Worm (Caenorhabditis elegans) whole organism, mixed stage, embryonic: ENCODE measurements around the gene C46C11.4.
A peak's percentile ranks its signal among the peaks of the same experiment; 100 is the strongest.

ENCODE experiments used
- M03D4.4 ChIP-seq: sonication (generic microtip); optimal IDR thresholded peaks from 2 replicates; lab custom pipeline; 2017; ENCODE audit warnings: mild to moderate bottlenecking, missing genetic modification characterization, missing compliant biosample characterization
- bed-3 ChIP-seq: fragments of 200-800 bp; sonication (Bioruptor generic); optimal IDR thresholded peaks from 3 replicates; lab custom pipeline; 2018; ENCODE audit warnings: mild to moderate bottlenecking, missing genetic modification characterization, moderate library complexity, missing compliant biosample characterization
- blmp-1 ChIP-seq: fragments of 150-350 bp; optimal IDR thresholded peaks from 2 replicates; lab custom pipeline; 2014; ENCODE audit warnings: missing biosample characterization, missing genetic modification characterization
- ceh-39 ChIP-seq: fragments of 150-350 bp; optimal IDR thresholded peaks from 2 replicates; lab custom pipeline; 2014; ENCODE audit warnings: missing biosample characterization, missing genetic modification characterization
- ceh-43 ChIP-seq: fragments of 200-800 bp; sonication (Bioruptor generic); optimal IDR thresholded peaks from 2 replicates; lab custom pipeline; 2018; ENCODE audit warnings: mild to moderate bottlenecking, missing genetic modification characterization, moderate library complexity, missing compliant biosample characterization
- ceh-83 ChIP-seq: fragments of 200-800 bp; sonication (Bioruptor generic); optimal IDR thresholded peaks from 2 replicates; lab custom pipeline; 2018; ENCODE audit warnings: mild to moderate bottlenecking, missing genetic modification characterization, missing compliant biosample characterization
- cnd-1 ChIP-seq: fragments of 200-800 bp; sonication (Bioruptor generic); optimal IDR thresholded peaks from 2 replicates; lab custom pipeline; 2018; ENCODE audit warnings: mild to moderate bottlenecking, missing genetic modification characterization, missing compliant biosample characterization
- drap-1 ChIP-seq: fragments of 200-800 bp; sonication (Bioruptor generic); optimal IDR thresholded peaks from 3 replicates; lab custom pipeline; 2018; ENCODE audit warnings: mild to moderate bottlenecking, missing genetic modification characterization, missing compliant biosample characterization
- elt-1 ChIP-seq: sonication (generic microtip); optimal IDR thresholded peaks from 2 replicates; lab custom pipeline; 2017; ENCODE audit warnings: missing genetic modification characterization, mild to moderate bottlenecking, missing compliant biosample characterization, antibody characterized with exemption, moderate library complexity, borderline replicate concordance; ENCODE audit not compliant: insufficient read depth
- elt-3 ChIP-seq: fragments of 150-350 bp; optimal IDR thresholded peaks from 2 replicates; lab custom pipeline; 2014; ENCODE audit warnings: missing biosample characterization, missing genetic modification characterization
- flh-1 ChIP-seq: fragments of 200-800 bp; sonication (Bioruptor generic); optimal IDR thresholded peaks from 2 replicates; lab custom pipeline; 2018; ENCODE audit warnings: mild to moderate bottlenecking, missing genetic modification characterization, moderate library complexity, missing compliant biosample characterization
- ham-2 ChIP-seq: fragments of 200-800 bp; sonication (Bioruptor generic); optimal IDR thresholded peaks from 2 replicates; lab custom pipeline; 2018; ENCODE audit warnings: mild to moderate bottlenecking, missing genetic modification characterization, missing compliant biosample characterization
- lin-13 ChIP-seq: fragments of 150-350 bp; optimal IDR thresholded peaks from 2 replicates; lab custom pipeline; 2014; ENCODE audit warnings: missing biosample characterization, missing genetic modification characterization
- lin-32 ChIP-seq: fragments of 200-800 bp; sonication (Bioruptor generic); optimal IDR thresholded peaks from 2 replicates; lab custom pipeline; 2018; ENCODE audit warnings: mild to moderate bottlenecking, missing genetic modification characterization, missing compliant biosample characterization
- lsy-2 ChIP-seq: fragments of 150-350 bp; optimal IDR thresholded peaks from 2 replicates; lab custom pipeline; 2014; ENCODE audit warnings: missing biosample characterization, missing genetic modification characterization
- mab-5 ChIP-seq: fragments of 150-350 bp; optimal IDR thresholded peaks from 2 replicates; lab custom pipeline; 2014; ENCODE audit warnings: missing biosample characterization, missing genetic modification characterization
- mep-1 ChIP-seq: fragments of 150-350 bp; optimal IDR thresholded peaks from 2 replicates; lab custom pipeline; 2017; ENCODE audit warnings: missing biosample characterization, missing genetic modification reagents, missing genetic modification characterization, inconsistent platforms
- mls-2 ChIP-seq: sonication (generic microtip); optimal IDR thresholded peaks from 2 replicates; lab custom pipeline; 2016; ENCODE audit warnings: mild to moderate bottlenecking, missing genetic modification characterization, moderate library complexity, missing compliant biosample characterization
- nhr-12 ChIP-seq: fragments of 150-350 bp; optimal IDR thresholded peaks from 2 replicates; lab custom pipeline; 2014; ENCODE audit warnings: missing biosample characterization, missing genetic modification characterization
- nhr-2 ChIP-seq: fragments of 150-350 bp; optimal IDR thresholded peaks from 2 replicates; lab custom pipeline; 2014; ENCODE audit warnings: missing biosample characterization, missing genetic modification characterization
- nhr-237 ChIP-seq: fragments of 150-350 bp; optimal IDR thresholded peaks from 2 replicates; lab custom pipeline; 2014; ENCODE audit warnings: missing biosample characterization, missing genetic modification characterization
- nhr-28 ChIP-seq: fragments of 150-350 bp; optimal IDR thresholded peaks from 2 replicates; lab custom pipeline; 2014; ENCODE audit warnings: missing biosample characterization, missing genetic modification characterization
- nhr-76 ChIP-seq: sonication (generic microtip); optimal IDR thresholded peaks from 2 replicates; lab custom pipeline; 2017; ENCODE audit warnings: missing biosample characterization, missing genetic modification characterization
- pha-4 ChIP-seq: fragments of 150-350 bp; optimal IDR thresholded peaks from 2 replicates; lab custom pipeline; 2018; ENCODE audit warnings: missing biosample characterization, missing genetic modification reagents, missing genetic modification characterization
- sem-2 ChIP-seq: fragments of 200-800 bp; sonication (Bioruptor generic); optimal IDR thresholded peaks from 2 replicates; lab custom pipeline; 2018; ENCODE audit warnings: mild to moderate bottlenecking, missing genetic modification characterization, missing compliant biosample characterization
- snpc-4 ChIP-seq: fragments of 150-350 bp; optimal IDR thresholded peaks from 2 replicates; lab custom pipeline; 2014; ENCODE audit warnings: missing biosample characterization, missing genetic modification characterization
- tbx-8 ChIP-seq: fragments of 200-800 bp; sonication (Bioruptor generic); optimal IDR thresholded peaks from 2 replicates; lab custom pipeline; 2018; ENCODE audit warnings: mild to moderate bottlenecking, missing genetic modification characterization, moderate library complexity, missing compliant biosample characterization
- unc-120 ChIP-seq: sonication (generic microtip); optimal IDR thresholded peaks from 2 replicates; lab custom pipeline; 2017; ENCODE audit warnings: missing genetic modification characterization, missing compliant biosample characterization; ENCODE audit not compliant: poor library complexity, severe bottlenecking
- unc-39 ChIP-seq: fragments of 150-350 bp; optimal IDR thresholded peaks from 2 replicates; lab custom pipeline; 2014; ENCODE audit warnings: missing biosample characterization, missing genetic modification characterization
- unc-62 ChIP-seq: fragments of 150-350 bp; optimal IDR thresholded peaks from 2 replicates; lab custom pipeline; 2014; ENCODE audit warnings: missing biosample characterization, missing genetic modification reagents, missing genetic modification characterization
- zip-8 ChIP-seq: fragments of 150-350 bp; optimal IDR thresholded peaks from 2 replicates; lab custom pipeline; 2014; ENCODE audit warnings: missing biosample characterization, missing genetic modification characterization
- ztf-11 ChIP-seq: fragments of 150-350 bp; optimal IDR thresholded peaks from 2 replicates; lab custom pipeline; 2014; ENCODE audit warnings: missing biosample characterization, missing genetic modification characterization

Gene C46C11.4

ce11 chrX:4662964-4663684, 16.1 kb upstream of the C46C11.4 start:
- TF ChIP-seq ham-2 (GFP tag; lab: Kevin White, UChicago) (no peak), elt-3 (tag; lab: Kevin White, UChicago) (peak; percentile 14)

- TF ChIP-seq nhr-2 (tag; lab: Kevin White, UChicago) (no peak), nhr-28 (no peak), ceh-83 (GFP tag; lab: Kevin White, UChicago) (no peak), flh-1 (GFP tag; lab: Kevin White, UChicago) (no peak), zip-8 (tag; lab: Kevin White, UChicago) (no peak), ztf-11 (no peak), nhr-237 (tag; lab: Kevin White, UChicago) (peak; percentile 36), lin-13 (no peak), unc-120 (tag; lab: Kevin White, UChicago) (peak; percentile 51), lin-32 (GFP tag; lab: Kevin White, UChicago) (no peak), drap-1 (GFP tag; lab: Kevin White, UChicago) (no peak), mep-1 (tag; lab: Kevin White, UChicago) (peak; percentile 21), cnd-1 (tag; lab: Kevin White, UChicago) (no peak), unc-39 (no peak), blmp-1 (tag; lab: Kevin White, UChicago) (peak; percentile 64), M03D4.4 (no peak), elt-3 (tag; lab: Kevin White, UChicago) (peak; percentile 67), mab-5 (tag; lab: Kevin White, UChicago) (no peak), mls-2 (tag; lab: Kevin White, UChicago) (no peak), nhr-12 (tag; lab: Kevin White, UChicago) (no peak), ham-2 (GFP tag; lab: Kevin White, UChicago) (peak; percentile 46), lsy-2 (no peak), bed-3 (no peak), pha-4 (tag; lab: Kevin White, UChicago) (peak; percentile 62), sem-2 (GFP tag; lab: Kevin White, UChicago) (no peak), unc-62 (GFP tag; lab: Kevin White, UChicago) (peak; percentile 12), elt-1 (tag; lab: Kevin White, UChicago) (no peak), ceh-39 (tag; lab: Kevin White, UChicago) (no peak)
These were observed 15.4 kb upstream of the C46C11.4 start for ce11 chrX:4662293-4662825.

- TF ChIP-seq nhr-12 (tag; lab: Kevin White, UChicago) (no peak), nhr-237 (tag; lab: Kevin White, UChicago) (no peak), M03D4.4 (no peak)
These were observed 13.4 kb upstream of the C46C11.4 start, which contains the start of gene nhr-45 for ce11 chrX:4660268-4660880. Gene nhr-45 (minus strand): TSS chrX:4660318.

- no peak for TF ChIP-seq drap-1 (GFP tag; lab: Kevin White, UChicago)
- TF ChIP-seq ztf-11, result no peak
- no peak for TF ChIP-seq nhr-2 (tag; lab: Kevin White, UChicago)
- no peak for TF ChIP-seq mls-2 (tag; lab: Kevin White, UChicago)
- no peak for TF ChIP-seq ceh-43 (GFP tag; lab: Kevin White, UChicago)
- TF ChIP-seq ceh-83 (GFP tag; lab: Kevin White, UChicago), result no peak
- TF ChIP-seq ham-2 (GFP tag; lab: Kevin White, UChicago), result no peak
- TF ChIP-seq snpc-4 (tag; lab: Kevin White, UChicago), result no peak
- TF ChIP-seq nhr-76, result no peak
- no peak for TF ChIP-seq nhr-28
- TF ChIP-seq tbx-8, result no peak
These were observed 11.7 kb upstream of the C46C11.4 start for ce11 chrX:4658706-4659105.
